Fruit fly (Drosophila melanogaster) whole organism, prepupa: ENCODE data around the gene CG9775.

ENCODE experiments used
- Blimp-1 ChIP-seq: fragments of 200-800 bp; sonication (Bioruptor generic); optimal IDR thresholded peaks from 3 replicates; lab custom pipeline; 2017; ENCODE audit warnings: missing biosample characterization, missing genetic modification characterization, mild to moderate bottlenecking, moderate library complexity, missing genetic modification reagents
- CG10631 ChIP-seq: fragments of 200-800 bp; sonication (Bioruptor generic); optimal IDR thresholded peaks from 2 replicates; lab custom pipeline; 2016; ENCODE audit warnings: missing biosample characterization, missing genetic modification characterization
- CG10669 ChIP-seq: fragments of 200-800 bp; sonication (Bioruptor generic); optimal IDR thresholded peaks from 3 replicates; lab custom pipeline; 2018; ENCODE audit warnings: missing biosample characterization, mild to moderate bottlenecking, missing genetic modification characterization, moderate library complexity
- CG11294 ChIP-seq: fragments of 200-800 bp; sonication (Bioruptor generic); IDR thresholded peaks from 2 replicates; pipeline ENCODE4 v1.3.6; 2022; ENCODE audit warnings: missing biosample characterization, missing genetic modification characterization
- CG15336 ChIP-seq: fragments of 200-800 bp; sonication (Bioruptor generic); IDR thresholded peaks from 2 replicates; pipeline ENCODE4 v1.3.6; 2022; ENCODE audit warnings: missing biosample characterization, missing genetic modification characterization
- CG1621 ChIP-seq: fragments of 200-800 bp; sonication (Bioruptor generic); optimal IDR thresholded peaks from 3 replicates; lab custom pipeline; 2018; ENCODE audit warnings: missing biosample characterization, mild to moderate bottlenecking, missing genetic modification characterization
- CG16779 ChIP-seq: fragments of 200-800 bp; sonication (Bioruptor generic); optimal IDR thresholded peaks from 3 replicates; lab custom pipeline; 2017; ENCODE audit warnings: missing biosample characterization, mild to moderate bottlenecking, missing genetic modification characterization
- CG3032 ChIP-seq: fragments of 200-800 bp; optimal IDR thresholded peaks from 2 replicates; lab custom pipeline; 2019; ENCODE audit warnings: missing biosample characterization, mild to moderate bottlenecking, missing genetic modification characterization, moderate library complexity
- CG31627 ChIP-seq: fragments of 200-800 bp; sonication (Bioruptor generic); optimal IDR thresholded peaks from 3 replicates; lab custom pipeline; 2016; ENCODE audit warnings: missing biosample characterization, missing genetic modification characterization
- CG32006 ChIP-seq: fragments of 200-800 bp; sonication (Bioruptor generic); optimal IDR thresholded peaks from 3 replicates; lab custom pipeline; 2017; ENCODE audit warnings: missing biosample characterization, mild to moderate bottlenecking, missing genetic modification characterization
- CG34406 ChIP-seq: fragments of 200-800 bp; sonication (Bioruptor generic); optimal IDR thresholded peaks from 3 replicates; lab custom pipeline; 2016; ENCODE audit warnings: missing biosample characterization, missing genetic modification characterization
- CG3919 ChIP-seq: fragments of 200-800 bp; sonication (Bioruptor generic); optimal IDR thresholded peaks from 3 replicates; lab custom pipeline; 2016; ENCODE audit warnings: missing biosample characterization, missing genetic modification characterization
- CG4318 ChIP-seq: fragments of 200-800 bp; sonication (Bioruptor generic); optimal IDR thresholded peaks from 3 replicates; lab custom pipeline; 2017; ENCODE audit warnings: missing biosample characterization, mild to moderate bottlenecking, missing genetic modification characterization
- CG6163 ChIP-seq: fragments of 200-800 bp; sonication (Bioruptor generic); IDR thresholded peaks from 3 replicates; pipeline ENCODE4 v1.3.6; 2022; ENCODE audit warnings: missing biosample characterization, missing genetic modification characterization
- CG6276 ChIP-seq: fragments of 200-800 bp; sonication (Bioruptor generic); optimal IDR thresholded peaks from 2 replicates; lab custom pipeline; 2017; ENCODE audit warnings: missing biosample characterization, mild to moderate bottlenecking, missing genetic modification characterization
- CG6792 ChIP-seq: fragments of 200-800 bp; sonication (Bioruptor generic); optimal IDR thresholded peaks from 3 replicates; lab custom pipeline; 2016; ENCODE audit warnings: missing biosample characterization, missing genetic modification characterization
- CG6808 ChIP-seq: fragments of 200-800 bp; sonication (Bioruptor generic); optimal IDR thresholded peaks from 3 replicates; lab custom pipeline; 2017; ENCODE audit warnings: missing biosample characterization, missing genetic modification characterization, mild to moderate bottlenecking, moderate library complexity, missing genetic modification reagents
- CG7368 ChIP-seq: fragments of 200-800 bp; sonication (Bioruptor generic); optimal IDR thresholded peaks from 3 replicates; lab custom pipeline; 2016; ENCODE audit warnings: missing biosample characterization, missing genetic modification characterization
- CG8119 ChIP-seq: fragments of 200-800 bp; sonication (Bioruptor generic); IDR thresholded peaks from 3 replicates; pipeline ENCODE4 v1.3.6; 2022; ENCODE audit warnings: missing biosample characterization, missing genetic modification characterization
- CG8319 ChIP-seq: fragments of 200-800 bp; sonication (Bioruptor generic); optimal IDR thresholded peaks from 3 replicates; lab custom pipeline; 2016; ENCODE audit warnings: missing biosample characterization, missing genetic modification characterization
- CG8632 ChIP-seq: fragments of 200-800 bp; sonication (Bioruptor generic); optimal IDR thresholded peaks from 3 replicates; lab custom pipeline; 2016; ENCODE audit warnings: missing biosample characterization, missing genetic modification characterization
- CG9139 ChIP-seq: fragments of 200-800 bp; sonication (Bioruptor generic); optimal IDR thresholded peaks from 3 replicates; lab custom pipeline; 2017; ENCODE audit warnings: missing biosample characterization, mild to moderate bottlenecking, missing genetic modification characterization
- Eip75B ChIP-seq: fragments of 200-800 bp; sonication (Bioruptor generic); optimal IDR thresholded peaks from 3 replicates; lab custom pipeline; 2016; ENCODE audit warnings: missing biosample characterization, missing genetic modification characterization
- Eip78C ChIP-seq: fragments of 200-800 bp; sonication (Bioruptor generic); peaks from one replicate; lab custom pipeline; 2016; ENCODE audit warnings: missing biosample characterization, missing genetic modification characterization
- Eip93F ChIP-seq: fragments of 200-800 bp; sonication (Bioruptor generic); optimal IDR thresholded peaks from 2 replicates; lab custom pipeline; 2016; ENCODE audit warnings: missing biosample characterization, mild to moderate bottlenecking, missing genetic modification characterization
- Ets21C ChIP-seq: fragments of 200-800 bp; sonication (Bioruptor generic); optimal IDR thresholded peaks from 3 replicates; lab custom pipeline; 2016; ENCODE audit warnings: missing biosample characterization, missing genetic modification characterization
- Ets96B ChIP-seq: fragments of 200-800 bp; optimal IDR thresholded peaks from 2 replicates; lab custom pipeline; 2019; ENCODE audit warnings: missing biosample characterization, mild to moderate bottlenecking, missing genetic modification characterization, moderate library complexity
- Gug ChIP-seq: fragments of 200-800 bp; sonication (Bioruptor generic); IDR thresholded peaks from 2 replicates; pipeline ENCODE4 v1.3.6; 2022; ENCODE audit warnings: missing biosample characterization, missing genetic modification characterization
- Hr38 ChIP-seq: sonication (Bioruptor generic); optimal IDR thresholded peaks from 2 replicates; lab custom pipeline; 2016; ENCODE audit warnings: missing biosample characterization, missing genetic modification characterization
- Hr39 ChIP-seq: fragments of 200-800 bp; sonication (Bioruptor generic); optimal IDR thresholded peaks from 2 replicates; lab custom pipeline; 2016; ENCODE audit warnings: missing biosample characterization, missing genetic modification characterization
- Hr4 ChIP-seq: fragments of 200-800 bp; sonication (Bioruptor generic); optimal IDR thresholded peaks from 3 replicates; lab custom pipeline; 2016; ENCODE audit warnings: missing biosample characterization, missing genetic modification characterization
- Lpt ChIP-seq: fragments of 200-800 bp; sonication (Bioruptor generic); optimal IDR thresholded peaks from 3 replicates; lab custom pipeline; 2016; ENCODE audit warnings: missing biosample characterization, missing genetic modification characterization
- OdsH ChIP-seq: fragments of 200-800 bp; sonication (Bioruptor generic); optimal IDR thresholded peaks from 3 replicates; lab custom pipeline; 2016; ENCODE audit warnings: missing biosample characterization, missing genetic modification characterization
- Smox ChIP-seq: fragments of 200-800 bp; sonication (Bioruptor generic); optimal IDR thresholded peaks from 3 replicates; lab custom pipeline; 2016; ENCODE audit warnings: missing biosample characterization, missing genetic modification characterization
- Sox14 ChIP-seq: fragments of 200-800 bp; sonication (Bioruptor generic); optimal IDR thresholded peaks from 3 replicates; lab custom pipeline; 2016; ENCODE audit warnings: missing biosample characterization, missing genetic modification characterization
- Sox15 ChIP-seq: fragments of 200-800 bp; sonication (Bioruptor generic); optimal IDR thresholded peaks from 3 replicates; lab custom pipeline; 2016; ENCODE audit warnings: missing biosample characterization, missing genetic modification characterization
- achi ChIP-seq: fragments of 200-800 bp; sonication (Bioruptor generic); optimal IDR thresholded peaks from 3 replicates; lab custom pipeline; 2016; ENCODE audit warnings: missing biosample characterization, missing genetic modification characterization
- acj6 ChIP-seq: fragments of 200-800 bp; sonication (Bioruptor generic); optimal IDR thresholded peaks from 3 replicates; lab custom pipeline; 2016; ENCODE audit warnings: missing biosample characterization, missing genetic modification characterization
- cyc ChIP-seq: fragments of 200-800 bp; sonication (Bioruptor generic); optimal IDR thresholded peaks from 3 replicates; lab custom pipeline; 2016; ENCODE audit warnings: missing biosample characterization, missing genetic modification characterization
- eg ChIP-seq: fragments of 200-800 bp; sonication (Bioruptor generic); IDR thresholded peaks from 3 replicates; pipeline ENCODE4 v1.3.6; 2022; ENCODE audit warnings: missing biosample characterization, missing genetic modification characterization
- fd85E ChIP-seq: fragments of 200-800 bp; sonication (Bioruptor generic); optimal IDR thresholded peaks from 3 replicates; lab custom pipeline; 2016; ENCODE audit warnings: missing biosample characterization, missing genetic modification characterization
- fkh ChIP-seq: fragments of 200-800 bp; sonication (Bioruptor generic); optimal IDR thresholded peaks from 3 replicates; lab custom pipeline; 2017; ENCODE audit warnings: missing biosample characterization, mild to moderate bottlenecking, missing genetic modification characterization, moderate library complexity
- lz ChIP-seq: fragments of 200-800 bp; sonication (Bioruptor generic); optimal IDR thresholded peaks from 3 replicates; lab custom pipeline; 2016; ENCODE audit warnings: missing biosample characterization, missing genetic modification characterization
- net ChIP-seq: fragments of 200-800 bp; sonication (Bioruptor generic); optimal IDR thresholded peaks from 3 replicates; lab custom pipeline; 2016; ENCODE audit warnings: missing biosample characterization, missing genetic modification characterization
- pdm3 ChIP-seq: fragments of 200-800 bp; sonication (Bioruptor generic); optimal IDR thresholded peaks from 3 replicates; lab custom pipeline; 2016; ENCODE audit warnings: missing biosample characterization, missing genetic modification characterization
- spab ChIP-seq: fragments of 200-800 bp; sonication (Bioruptor generic); optimal IDR thresholded peaks from 2 replicates; lab custom pipeline; 2017; ENCODE audit warnings: missing biosample characterization, mild to moderate bottlenecking, missing genetic modification characterization, missing genetic modification reagents
- ss ChIP-seq, 2 experiments: fragments of 200-800 bp; sonication (Bioruptor generic); optimal IDR thresholded peaks; 2 replicates in 1 of 2; 3 replicates in 1 of 2; lab custom pipeline; 2017 to 2018; ENCODE audit warnings: mild to moderate bottlenecking in 2 of 2, missing biosample characterization in 2 of 2, missing genetic modification characterization in 2 of 2, moderate library complexity in 1 of 2
- svp ChIP-seq: fragments of 200-800 bp; sonication (Bioruptor generic); peaks from one replicate; lab custom pipeline; 2016; ENCODE audit warnings: missing biosample characterization, missing genetic modification characterization
- topi ChIP-seq: fragments of 200-800 bp; sonication (Bioruptor generic); optimal IDR thresholded peaks from 3 replicates; lab custom pipeline; 2016; ENCODE audit warnings: missing biosample characterization, missing genetic modification characterization
- vri ChIP-seq: fragments of 200-800 bp; sonication (Bioruptor generic); optimal IDR thresholded peaks from 3 replicates; lab custom pipeline; 2016; ENCODE audit warnings: missing biosample characterization, mild to moderate bottlenecking, missing genetic modification characterization

The CG9775 gene

DNA sequence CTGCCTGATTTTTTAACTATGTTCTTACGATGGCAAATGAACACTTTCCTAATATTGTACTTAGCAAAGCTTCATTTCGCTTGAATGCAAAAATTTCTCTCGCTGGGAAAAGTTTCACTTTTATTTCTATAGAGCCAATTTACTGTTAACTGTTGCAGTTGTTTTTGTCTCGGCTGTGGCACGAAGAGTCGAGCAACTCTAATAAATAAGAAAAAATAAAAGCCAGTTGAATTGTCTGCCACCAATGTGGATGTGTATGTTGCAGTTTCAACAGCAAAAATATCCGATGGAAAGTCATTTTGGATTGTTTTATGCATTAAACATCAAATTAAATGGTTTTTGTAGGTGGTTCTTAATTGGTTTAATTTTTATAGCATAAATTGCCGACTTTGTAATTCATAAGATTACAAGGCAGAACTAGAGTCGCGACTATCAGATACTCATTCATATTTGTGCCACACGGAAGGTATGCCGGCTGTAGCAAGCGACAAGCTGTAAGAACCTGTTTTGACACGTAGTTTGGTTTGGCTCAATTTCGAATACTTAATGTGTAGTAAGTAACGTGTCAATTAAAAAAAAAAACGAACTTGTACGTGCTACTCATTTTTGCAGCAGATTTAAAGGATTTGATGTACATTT lies 24.5 kb upstream of the CG9775 start:
- TF ChIP-seq Eip78C (GFP tag; lab: Kevin White, UChicago) (peak; percentile 22), CG3919 (GFP tag; lab: Kevin White, UChicago) (no peak), Sox15 (no peak), Smox (no peak), CG6808 (GFP tag; lab: Kevin White, UChicago) (no peak), CG3032 (tag; lab: Kevin White, UChicago) (no peak)

- peak; percentile 85 for TF ChIP-seq CG1621 (tag; lab: Kevin White, UChicago)
- peak; percentile 88 for TF ChIP-seq spab (GFP tag; lab: Kevin White, UChicago)
- TF ChIP-seq Hr38 (GFP tag; lab: Kevin White, UChicago): peak; percentile 76
- peak; percentile 79 for TF ChIP-seq eg (GFP tag; lab: Robert Waterston, UW)
- TF ChIP-seq Ets21C (GFP tag; lab: Kevin White, UChicago): peak; percentile 51
- peak; percentile 82 for TF ChIP-seq acj6 (GFP tag; lab: Kevin White, UChicago)
- TF ChIP-seq svp (GFP tag; lab: Kevin White, UChicago): peak; percentile 91
- TF ChIP-seq CG8632: peak; percentile 92
- TF ChIP-seq Hr4 (GFP tag; lab: Kevin White, UChicago): peak; percentile 23
- peak; percentile 58 for TF ChIP-seq cyc (GFP tag; lab: Kevin White, UChicago)
- TF ChIP-seq CG7368 (GFP tag; lab: Kevin White, UChicago): peak; percentile 89
- peak; percentile 41 for TF ChIP-seq Lpt (GFP tag; lab: Kevin White, UChicago)
- peak; percentile 65 for TF ChIP-seq Ets96B (tag; lab: Kevin White, UChicago)
- peak; percentile 61 for TF ChIP-seq CG32006 (GFP tag; lab: Kevin White, UChicago)
- peak; percentile 82 for TF ChIP-seq achi (GFP tag; lab: Kevin White, UChicago)
- TF ChIP-seq CG11294 (GFP tag; lab: Robert Waterston, UW): peak; percentile 53; the same call in 1 of the 2 replicates
- TF ChIP-seq CG15336 (GFP tag; lab: Robert Waterston, UW): peak; percentile 31; the same call in 1 of the 2 replicates
- TF ChIP-seq CG10631 (GFP tag; lab: Kevin White, UChicago): peak; percentile 92
- TF ChIP-seq Blimp-1 (GFP tag; lab: Kevin White, UChicago): peak; percentile 73
- TF ChIP-seq fkh: peak; percentile 95
- peak; percentile 68 for TF ChIP-seq Sox14 (GFP tag; lab: Kevin White, UChicago)
- TF ChIP-seq fd85E (GFP tag; lab: Kevin White, UChicago): peak; percentile 50
- peak; percentile 86 to 93 for TF ChIP-seq ss (GFP tag; optimal IDR thresholded peaks at IDR 0.05; lab: Kevin White, UChicago)
- TF ChIP-seq pdm3 (GFP tag; lab: Kevin White, UChicago): peak; percentile 84
- peak; percentile 85 for TF ChIP-seq topi (GFP tag; lab: Kevin White, UChicago)
- TF ChIP-seq CG9139 (GFP tag; lab: Kevin White, UChicago): peak; percentile 93
- peak; percentile 86 for TF ChIP-seq CG34406 (GFP tag; lab: Kevin White, UChicago)
- peak; percentile 52 for TF ChIP-seq CG6276 (GFP tag; lab: Kevin White, UChicago)
- TF ChIP-seq CG8119 (GFP tag; lab: Robert Waterston, UW): peak; percentile 63
- peak; percentile 90 for TF ChIP-seq CG6792 (GFP tag; lab: Kevin White, UChicago)
- no peak for TF ChIP-seq Eip93F
- TF ChIP-seq Smox: peak; percentile 82
- peak; percentile 87 for TF ChIP-seq CG6808 (GFP tag; lab: Kevin White, UChicago)
- peak; percentile 79 for TF ChIP-seq OdsH (GFP tag; lab: Kevin White, UChicago)
- peak; percentile 83 for TF ChIP-seq CG16779
- TF ChIP-seq Hr39 (GFP tag; lab: Kevin White, UChicago): peak; percentile 54
- peak; percentile 87 for TF ChIP-seq CG3919 (GFP tag; lab: Kevin White, UChicago)
- TF ChIP-seq CG8319 (GFP tag; lab: Kevin White, UChicago): peak; percentile 78
- peak; percentile 78 for TF ChIP-seq lz (GFP tag; lab: Kevin White, UChicago)
- TF ChIP-seq CG4318: no peak
- peak; percentile 50 for TF ChIP-seq Gug (GFP tag; lab: Robert Waterston, UW)
- TF ChIP-seq CG31627 (GFP tag; lab: Kevin White, UChicago): peak; percentile 75
- peak; percentile 96 for TF ChIP-seq vri (GFP tag; lab: Kevin White, UChicago)
- TF ChIP-seq CG6163: peak; percentile 90
- TF ChIP-seq CG10669 (GFP tag; lab: Kevin White, UChicago): peak; percentile 89
- peak; percentile 85 for TF ChIP-seq net
- TF ChIP-seq Eip75B (GFP tag; lab: Kevin White, UChicago): peak; percentile 75
Observed at dm6 chr3R:4664947-4665346, 23.3 kb upstream of the CG9775 start.
